Fruit fly (Drosophila melanogaster) whole organism, wandering third instar larva: ENCODE results near the gene Vha100-2.

Experiments used
- Abd-B ChIP-seq: fragments of >200 bp; optimal IDR thresholded peaks from 2 replicates; lab custom pipeline; 2017; ENCODE audit warnings: missing biosample characterization, missing genetic modification characterization
- CG32264 ChIP-seq: fragments of 200-800 bp; sonication (Bioruptor generic); optimal IDR thresholded peaks from 2 replicates; lab custom pipeline; 2016; ENCODE audit warnings: missing biosample characterization, missing genetic modification characterization
- CG9705 ChIP-seq: fragments of 200-800 bp; sonication (Bioruptor generic); optimal IDR thresholded peaks from 2 replicates; lab custom pipeline; 2018; ENCODE audit warnings: missing biosample characterization, mild to moderate bottlenecking, missing genetic modification characterization
- Dfd ChIP-seq: fragments of >200 bp; optimal IDR thresholded peaks from 2 replicates; lab custom pipeline; 2017; ENCODE audit warnings: missing biosample characterization, missing genetic modification characterization
- GATAd ChIP-seq: sonication (Bioruptor generic); optimal IDR thresholded peaks from 2 replicates; lab custom pipeline; 2016; ENCODE audit warnings: missing biosample characterization, missing genetic modification characterization
- HLH106 ChIP-seq: fragments of 200-800 bp; optimal IDR thresholded peaks from 3 replicates; lab custom pipeline; 2019; ENCODE audit warnings: missing biosample characterization, mild to moderate bottlenecking, missing genetic modification characterization, moderate library complexity
- Hnf4 ChIP-seq: fragments of 200-800 bp; sonication (Bioruptor generic); optimal IDR thresholded peaks from 2 replicates; lab custom pipeline; 2016; ENCODE audit warnings: missing biosample characterization, mild to moderate bottlenecking, missing genetic modification characterization
- Hr78 ChIP-seq: fragments of >200 bp; optimal IDR thresholded peaks from 2 replicates; lab custom pipeline; 2017; ENCODE audit warnings: missing biosample characterization, missing genetic modification characterization
- Jra ChIP-seq: sonication (Bioruptor generic); optimal IDR thresholded peaks from 2 replicates; lab custom pipeline; 2016; ENCODE audit warnings: missing biosample characterization, missing genetic modification characterization
- Mio ChIP-seq: sonication (Bioruptor generic); optimal IDR thresholded peaks from 2 replicates; lab custom pipeline; 2016; ENCODE audit warnings: missing biosample characterization, missing genetic modification characterization
- N ChIP-seq: fragments of >200 bp; optimal IDR thresholded peaks from 2 replicates; lab custom pipeline; 2018; ENCODE audit warnings: missing biosample characterization, missing external identifiers, missing genetic modification characterization
- OdsH ChIP-seq: fragments of 200-800 bp; sonication (Bioruptor generic); optimal IDR thresholded peaks from 2 replicates; lab custom pipeline; 2016; ENCODE audit warnings: missing biosample characterization, mild to moderate bottlenecking, missing genetic modification characterization
- Rel ChIP-seq, 2 experiments: fragments of 200-800 bp; sonication (Bioruptor generic) in 1 of 2; optimal IDR thresholded peaks; 2 replicates in 1 of 2; 3 replicates in 1 of 2; lab custom pipeline; 2016 to 2019; ENCODE audit warnings: mild to moderate bottlenecking in 2 of 2, missing biosample characterization in 2 of 2, missing genetic modification characterization in 2 of 2, moderate library complexity in 1 of 2
- Vsx2 ChIP-seq: fragments of 200-300, 225-300 bp; sonication (Bioruptor generic); optimal IDR thresholded peaks from 2 replicates; lab custom pipeline; 2018; ENCODE audit warnings: missing biosample characterization, missing genetic modification characterization; ENCODE audit not compliant: partially characterized antibody
- br ChIP-seq: fragments of 200-800 bp; sonication (Bioruptor generic); optimal IDR thresholded peaks from 2 replicates; lab custom pipeline; 2016; ENCODE audit warnings: missing biosample characterization, missing genetic modification characterization
- brk ChIP-seq: fragments of 200-800 bp; sonication (Bioruptor generic); optimal IDR thresholded peaks from 2 replicates; lab custom pipeline; 2016; ENCODE audit warnings: missing biosample characterization, mild to moderate bottlenecking, missing genetic modification characterization
- dl ChIP-seq, 2 experiments: fragments of 175-275, 200-275 bp in 1 of 2; fragments of 200-275 bp in 1 of 2; sonication (Bioruptor generic); optimal IDR thresholded peaks; lab custom pipeline; 2018; ENCODE audit warnings: mild to moderate bottlenecking in 2 of 2, missing biosample characterization in 2 of 2, missing genetic modification characterization in 2 of 2, moderate library complexity in 2 of 2; ENCODE audit not compliant: partially characterized antibody in 2 of 2, insufficient read depth in 1 of 2
- dsf ChIP-seq: sonication (Bioruptor generic); optimal IDR thresholded peaks from 2 replicates; lab custom pipeline; 2016; ENCODE audit warnings: missing biosample characterization, missing genetic modification characterization, borderline replicate concordance
- foxo ChIP-seq, 2 experiments: fragments of 200-800 bp; sonication (Bioruptor generic); optimal IDR thresholded peaks; 2 replicates in 1 of 2; 3 replicates in 1 of 2; lab custom pipeline; 2016 to 2017; ENCODE audit warnings: missing biosample characterization in 2 of 2, missing genetic modification characterization in 2 of 2
- fru ChIP-seq: fragments of 200-800 bp; sonication (Bioruptor generic); optimal IDR thresholded peaks from 3 replicates; lab custom pipeline; 2016; ENCODE audit warnings: missing biosample characterization, mild to moderate bottlenecking, missing genetic modification characterization
- h ChIP-seq: fragments of 200-800 bp; sonication (Bioruptor generic); optimal IDR thresholded peaks from 3 replicates; lab custom pipeline; 2016; ENCODE audit warnings: missing biosample characterization, mild to moderate bottlenecking, missing genetic modification characterization
- jim ChIP-seq: fragments of 175-275, 200-325 bp; sonication (Bioruptor generic); optimal IDR thresholded peaks from 2 replicates; lab custom pipeline; 2016; ENCODE audit warnings: missing biosample characterization, mild to moderate bottlenecking, missing genetic modification characterization
- lola ChIP-seq: fragments of >200 bp; optimal IDR thresholded peaks from 2 replicates; lab custom pipeline; 2017; ENCODE audit warnings: missing biosample characterization, missing genetic modification characterization
- pan ChIP-seq: fragments of >200 bp; optimal IDR thresholded peaks from 2 replicates; lab custom pipeline; 2017
- psq ChIP-seq: fragments of 200-800 bp; sonication (Bioruptor generic); optimal IDR thresholded peaks from 3 replicates; lab custom pipeline; 2017; ENCODE audit warnings: missing biosample characterization, mild to moderate bottlenecking, missing genetic modification characterization, moderate library complexity
- rgr ChIP-seq: fragments of 200-800 bp; sonication (Bioruptor generic); optimal IDR thresholded peaks from 3 replicates; lab custom pipeline; 2016; ENCODE audit warnings: missing biosample characterization, mild to moderate bottlenecking, missing genetic modification characterization
- sage ChIP-seq: fragments of 200-800 bp; sonication (Bioruptor generic); optimal IDR thresholded peaks from 2 replicates; lab custom pipeline; 2016; ENCODE audit warnings: missing biosample characterization, mild to moderate bottlenecking, missing genetic modification characterization
- sv ChIP-seq: fragments of 200-800 bp; sonication (Bioruptor generic); optimal IDR thresholded peaks from 3 replicates; lab custom pipeline; 2016; ENCODE audit warnings: missing biosample characterization, missing genetic modification characterization
- tai ChIP-seq: sonication (Bioruptor generic); optimal IDR thresholded peaks from 2 replicates; lab custom pipeline; 2016; ENCODE audit warnings: missing biosample characterization, missing genetic modification characterization
- usp ChIP-seq: fragments of >200 bp; optimal IDR thresholded peaks from 2 replicates; lab custom pipeline; 2017; ENCODE audit warnings: missing biosample characterization, missing genetic modification characterization
- woc ChIP-seq: sonication (Bioruptor generic); optimal IDR thresholded peaks from 2 replicates; lab custom pipeline; 2016; ENCODE audit warnings: missing biosample characterization, mild to moderate bottlenecking, missing genetic modification characterization

The Vha100-2 gene

dm6 chr3R:18432905-18433304 lies 33.9 kb upstream of the Vha100-2 start:
- TF ChIP-seq Abd-B (GFP tag; lab: Kevin White, UChicago) (no peak), Jra (no peak), Mio (GFP tag; lab: Kevin White, UChicago) (no peak), sv (no peak), CG32264 (no peak), dl (GFP tag; optimal IDR thresholded peaks at IDR 0.05; lab: Kevin White, UChicago; ENCODE audit: insufficient read depth in 1 of 2, partially characterized antibody in 2 of 2) (no peak), rgr (GFP tag; lab: Kevin White, UChicago) (no peak), Vsx2 (GFP tag; lab: Kevin White, UChicago) (no peak), tai (GFP tag; lab: Kevin White, UChicago) (no peak), CG9705 (GFP tag; lab: Kevin White, UChicago) (no peak), psq (GFP tag; lab: Kevin White, UChicago) (no peak), OdsH (GFP tag; lab: Kevin White, UChicago) (no peak), pan (lab: Kevin White, UChicago) (no peak), lola (GFP tag; lab: Kevin White, UChicago) (no peak), jim (GFP tag; lab: Kevin White, UChicago) (no peak), Hr78 (no peak), usp (GFP tag; lab: Kevin White, UChicago) (no peak)

- TF ChIP-seq Dfd (GFP tag; lab: Kevin White, UChicago), result peak; percentile 60
- no peak for TF ChIP-seq rgr (GFP tag; lab: Kevin White, UChicago)
- TF ChIP-seq Mio (GFP tag; lab: Kevin White, UChicago), result no peak
- TF ChIP-seq, all 38 proteins: peak for 1
Measured at dm6 chr3R:18423352-18423751, 24.4 kb upstream of the Vha100-2 start.

- no peak for TF ChIP-seq fru (GFP tag; lab: Kevin White, UChicago)
- no peak for TF ChIP-seq sage (GFP tag; lab: Kevin White, UChicago)
- no peak for TF ChIP-seq psq (GFP tag; lab: Kevin White, UChicago)
- TF ChIP-seq Dfd (GFP tag; lab: Kevin White, UChicago), result peak; percentile 98
Measured at dm6 chr3R:18422446-18422845, 23.5 kb upstream of the Vha100-2 start.

- TF ChIP-seq GATAd (GFP tag; lab: Kevin White, UChicago), result peak; percentile 42
- TF ChIP-seq Jra, result peak; percentile 64
- TF ChIP-seq N (GFP tag; lab: Kevin White, UChicago), result peak; percentile 50
- peak; percentile 42 for TF ChIP-seq Abd-B (GFP tag; lab: Kevin White, UChicago)
- peak; percentile 34 to 61 for TF ChIP-seq foxo (GFP tag; optimal IDR thresholded peaks at IDR 0.05; lab: Kevin White, UChicago)
- no peak for TF ChIP-seq Rel (GFP tag; optimal IDR thresholded peaks at IDR 0.05; lab: Kevin White, UChicago)
- peak; percentile 52 for TF ChIP-seq Rel (tag; optimal IDR thresholded peaks at IDR 0.05; lab: Kevin White, UChicago)
- peak; percentile 38 for TF ChIP-seq fru (GFP tag; lab: Kevin White, UChicago)
- no peak for TF ChIP-seq HLH106 (tag; lab: Kevin White, UChicago)
- peak; percentile 49 for TF ChIP-seq woc
- no peak for TF ChIP-seq CG9705 (GFP tag; lab: Kevin White, UChicago)
- no peak for TF ChIP-seq brk (GFP tag; lab: Kevin White, UChicago)
- TF ChIP-seq psq (GFP tag; lab: Kevin White, UChicago), result peak; percentile 96
- peak; percentile 65 for TF ChIP-seq lola (GFP tag; lab: Kevin White, UChicago)
- TF ChIP-seq Hnf4, result peak; percentile 77
- TF ChIP-seq br (GFP tag; lab: Kevin White, UChicago), result peak; percentile 63
- TF ChIP-seq h (GFP tag; lab: Kevin White, UChicago), result peak; percentile 60
- no peak for TF ChIP-seq sv
- TF ChIP-seq CG32264, result no peak
- TF ChIP-seq dsf (GFP tag; lab: Kevin White, UChicago), result peak; percentile 15
- TF ChIP-seq OdsH (GFP tag; lab: Kevin White, UChicago), result peak; percentile 20
Measured at dm6 chr3R:18412279-18413214, 13.6 kb upstream of the Vha100-2 start, which contains the start of gene CG31122. Gene CG31122, minus strand, starts transcription at chr3R:18412874.
